Worm (Caenorhabditis elegans) whole organism, young adult: ENCODE results near the gene srh-127.

Source experiments
- B0019.2 ChIP-seq: fragments of 200-800 bp; sonication (Bioruptor generic); conservative IDR thresholded peaks from 2 replicates; pipeline ENCODE4 v1.3.6; 2022; ENCODE audit warnings: missing genetic modification reagents, missing genetic modification characterization, missing compliant biosample characterization
- C17E4.6 ChIP-seq: fragments of 200-800 bp; sonication (Bioruptor generic); IDR thresholded peaks from 2 replicates; pipeline ENCODE4 v1.3.6; 2022; ENCODE audit warnings: missing genetic modification reagents, missing genetic modification characterization, missing compliant biosample characterization
- D2030.7 ChIP-seq: fragments of 200-800 bp; sonication (Bioruptor generic); IDR thresholded peaks from 2 replicates; pipeline ENCODE4 v1.3.6; 2022; ENCODE audit warnings: missing genetic modification reagents, missing genetic modification characterization, missing compliant biosample characterization
- F37B4.10 ChIP-seq: fragments of 200-800 bp; sonication (Bioruptor generic); IDR thresholded peaks from 2 replicates; pipeline ENCODE4 v1.3.6; 2022; ENCODE audit warnings: missing genetic modification characterization, missing compliant biosample characterization
- F52B5.7 ChIP-seq: sonication (generic microtip); optimal IDR thresholded peaks from 2 replicates; lab custom pipeline; 2016; ENCODE audit warnings: mild to moderate bottlenecking, missing genetic modification characterization, missing compliant biosample characterization
- F57C9.4 ChIP-seq: sonication (generic microtip); optimal IDR thresholded peaks from 2 replicates; lab custom pipeline; 2017; ENCODE audit warnings: mild to moderate bottlenecking, missing genetic modification characterization, missing compliant biosample characterization
- atf-7 ChIP-seq: sonication (generic microtip); optimal IDR thresholded peaks from 2 replicates; lab custom pipeline; 2017; ENCODE audit warnings: mild to moderate bottlenecking, missing genetic modification characterization, missing compliant biosample characterization
- athp-1 ChIP-seq: sonication (generic microtip); optimal IDR thresholded peaks from 2 replicates; lab custom pipeline; 2017; ENCODE audit warnings: mild to moderate bottlenecking, missing genetic modification characterization, missing compliant biosample characterization
- bed-2 ChIP-seq: fragments of 200-800 bp; sonication (Bioruptor generic); IDR thresholded peaks from 2 replicates; pipeline ENCODE4 v1.3.6; 2022; ENCODE audit warnings: missing genetic modification reagents, missing genetic modification characterization, missing compliant biosample characterization
- cebp-1 ChIP-seq, 2 experiments: fragments of 200-800 bp in 1 of 2; sonication (Bioruptor generic) in 1 of 2; sonication (generic microtip) in 1 of 2; IDR thresholded peaks in 1 of 2; optimal IDR thresholded peaks in 1 of 2; 2 replicates each; pipeline versions ENCODE4 v1.3.6 to Lab custom; 2017 to 2022; ENCODE audit warnings: missing compliant biosample characterization in 2 of 2, missing genetic modification characterization in 2 of 2, mild to moderate bottlenecking in 1 of 2, missing genetic modification reagents in 1 of 2, moderate library complexity in 1 of 2
- ceh-91 ChIP-seq: fragments of 200-800 bp; sonication (Bioruptor generic); IDR thresholded peaks from 2 replicates; pipeline ENCODE4 v1.3.6; 2022; ENCODE audit warnings: missing genetic modification reagents, missing genetic modification characterization, missing compliant biosample characterization
- chd-7 ChIP-seq: sonication (generic microtip); optimal IDR thresholded peaks from 2 replicates; lab custom pipeline; 2016; ENCODE audit warnings: mild to moderate bottlenecking, missing genetic modification characterization, moderate library complexity, missing compliant biosample characterization
- die-1 ChIP-seq: sonication (generic microtip); optimal IDR thresholded peaks from 2 replicates; lab custom pipeline; 2016; ENCODE audit warnings: missing genotype, mild to moderate bottlenecking, missing genetic modification characterization, missing compliant biosample characterization
- dox-1 ChIP-seq: fragments of 200-800 bp; sonication (Bioruptor generic); IDR thresholded peaks from 2 replicates; pipeline ENCODE4 v1.3.6; 2022; ENCODE audit warnings: missing genetic modification reagents, missing genetic modification characterization, missing compliant biosample characterization
- dpff-1 ChIP-seq: sonication (generic microtip); optimal IDR thresholded peaks from 2 replicates; lab custom pipeline; 2017; ENCODE audit warnings: mild to moderate bottlenecking, missing genetic modification characterization, missing compliant biosample characterization
- egl-44 ChIP-seq: fragments of 200-800 bp; sonication (Bioruptor generic); IDR thresholded peaks from 2 replicates; pipeline ENCODE4 v1.3.6; 2022; ENCODE audit warnings: missing genetic modification reagents, missing genetic modification characterization, missing compliant biosample characterization
- hrde-1 ChIP-seq: sonication (generic microtip); optimal IDR thresholded peaks from 2 replicates; lab custom pipeline; 2016; ENCODE audit warnings: missing genetic modification characterization, mild to moderate bottlenecking, missing compliant biosample characterization, moderate library complexity, missing genotype, missing genetic modification reagents, borderline replicate concordance
- let-526 ChIP-seq: fragments of 200-800 bp; sonication (Bioruptor generic); IDR thresholded peaks from 2 replicates; pipeline ENCODE4 v1.3.6; 2022; ENCODE audit warnings: missing genetic modification reagents, missing genetic modification characterization, missing compliant biosample characterization
- let-607 ChIP-seq, 2 experiments: fragments of 200-800 bp in 1 of 2; sonication (Bioruptor generic) in 1 of 2; sonication (generic microtip) in 1 of 2; optimal IDR thresholded peaks; 2 replicates each; lab custom pipeline; 2016 to 2018; ENCODE audit warnings: mild to moderate bottlenecking in 2 of 2, missing compliant biosample characterization in 2 of 2, missing genetic modification characterization in 2 of 2, moderate library complexity in 2 of 2, missing genotype in 1 of 2
- lsl-1 ChIP-seq: fragments of 200-800 bp; sonication (Bioruptor generic); optimal IDR thresholded peaks from 2 replicates; lab custom pipeline; 2018; ENCODE audit warnings: mild to moderate bottlenecking, missing genetic modification characterization, moderate library complexity, missing compliant biosample characterization
- mcd-1 ChIP-seq: fragments of 200-800 bp; sonication (Bioruptor generic); IDR thresholded peaks from 2 replicates; pipeline ENCODE4 v1.3.6; 2022; ENCODE audit warnings: missing genetic modification reagents, missing genetic modification characterization, missing compliant biosample characterization
- mel-28 ChIP-seq: sonication (generic microtip); optimal IDR thresholded peaks from 2 replicates; lab custom pipeline; 2016; ENCODE audit warnings: borderline replicate concordance, mild to moderate bottlenecking, missing genetic modification characterization, missing compliant biosample characterization
- nhr-80 ChIP-seq: sonication (generic microtip); optimal IDR thresholded peaks from 2 replicates; lab custom pipeline; 2016; ENCODE audit warnings: missing genetic modification characterization, missing compliant biosample characterization
- rcor-1 ChIP-seq: fragments of 200-800 bp; sonication (Bioruptor generic); IDR thresholded peaks from 2 replicates; pipeline ENCODE4 v1.3.6; 2022; ENCODE audit warnings: missing genetic modification reagents, missing genetic modification characterization, missing compliant biosample characterization
- repo-1 ChIP-seq: sonication (generic microtip); optimal IDR thresholded peaks from 2 replicates; lab custom pipeline; 2017; ENCODE audit warnings: mild to moderate bottlenecking, missing genetic modification characterization, missing compliant biosample characterization
- sea-2 ChIP-seq: fragments of 200-800 bp; sonication (Bioruptor generic); IDR thresholded peaks from 2 replicates; pipeline ENCODE4 v1.3.6; 2022; ENCODE audit warnings: missing genetic modification characterization, missing compliant biosample characterization
- somi-1 ChIP-seq: fragments of 200-800 bp; sonication (Bioruptor generic); optimal IDR thresholded peaks from 2 replicates; lab custom pipeline; 2018; ENCODE audit warnings: mild to moderate bottlenecking, missing genetic modification characterization, missing compliant biosample characterization
- tbp1 ChIP-seq: fragments of 200-800 bp; sonication (Bioruptor generic); optimal IDR thresholded peaks from 2 replicates; lab custom pipeline; 2018; ENCODE audit warnings: mild to moderate bottlenecking, missing genetic modification characterization, missing compliant biosample characterization
- tlf-1 ChIP-seq: fragments of 200-800 bp; sonication (Bioruptor generic); optimal IDR thresholded peaks from 2 replicates; lab custom pipeline; 2018; ENCODE audit warnings: mild to moderate bottlenecking, missing genetic modification characterization, missing compliant biosample characterization
- zfh-2 ChIP-seq: fragments of 200-800 bp; sonication (Bioruptor generic); conservative IDR thresholded peaks from 2 replicates; pipeline ENCODE4 v1.3.6; 2022; ENCODE audit warnings: missing genetic modification reagents, missing genetic modification characterization, missing compliant biosample characterization
- ztf-18 ChIP-seq: sonication (generic microtip); optimal IDR thresholded peaks from 2 replicates; lab custom pipeline; 2016; ENCODE audit warnings: missing genotype, mild to moderate bottlenecking, missing genetic modification characterization, missing compliant biosample characterization
- ztf-25 ChIP-seq: fragments of 200-800 bp; sonication (Bioruptor generic); IDR thresholded peaks from 2 replicates; pipeline ENCODE4 v1.3.6; 2022; ENCODE audit warnings: missing genetic modification reagents, missing genetic modification characterization, missing compliant biosample characterization
- ztf-3 ChIP-seq: fragments of 200-800 bp; sonication (Bioruptor generic); optimal IDR thresholded peaks from 2 replicates; lab custom pipeline; 2018; ENCODE audit warnings: mild to moderate bottlenecking, missing genetic modification characterization, missing compliant biosample characterization

Gene srh-127

DNA sequence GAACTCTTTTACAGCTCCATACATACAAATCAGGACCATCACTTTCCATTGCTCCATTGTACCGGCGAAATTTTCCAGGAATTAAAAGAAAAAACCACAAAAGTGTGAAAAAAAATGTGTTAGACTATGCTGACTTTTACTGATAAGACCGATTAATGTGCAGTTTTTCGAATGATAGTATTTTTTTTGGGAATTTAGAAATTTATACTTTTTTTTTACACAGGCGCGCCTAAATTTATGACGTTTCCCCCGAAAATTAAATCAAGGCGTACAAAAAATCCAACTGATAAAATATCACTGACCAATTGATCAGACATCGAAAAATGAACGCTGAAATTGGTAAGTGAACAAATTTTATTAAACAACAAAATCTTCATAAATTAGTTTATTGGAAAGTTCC lies 17.7 kb upstream of the srh-127 start, which contains the start of gene folt-2:
Gene folt-2, minus strand, starts transcription at position 179 of the 400 bp plus-strand sequence.
- TF ChIP-seq D2030.7 (GFP tag; lab: Robert Waterston, UW) (no peak), dpff-1 (tag; lab: Kevin White, UChicago) (no peak), ztf-25 (GFP tag; lab: Robert Waterston, UW) (no peak), ztf-18 (tag; lab: Kevin White, UChicago) (no peak), B0019.2 (GFP tag; lab: Robert Waterston, UW) (no peak), mcd-1 (GFP tag; lab: Robert Waterston, UW) (no peak), zfh-2 (no peak), atf-7 (tag; lab: Kevin White, UChicago) (peak; percentile 5), let-526 (GFP tag; lab: Robert Waterston, UW) (no peak), nhr-80 (peak; percentile 76), mel-28 (no peak), F37B4.10 (no peak), tbp1 (no peak)
- TF ChIP-seq, all 124 proteins: peak for 2

DNA sequence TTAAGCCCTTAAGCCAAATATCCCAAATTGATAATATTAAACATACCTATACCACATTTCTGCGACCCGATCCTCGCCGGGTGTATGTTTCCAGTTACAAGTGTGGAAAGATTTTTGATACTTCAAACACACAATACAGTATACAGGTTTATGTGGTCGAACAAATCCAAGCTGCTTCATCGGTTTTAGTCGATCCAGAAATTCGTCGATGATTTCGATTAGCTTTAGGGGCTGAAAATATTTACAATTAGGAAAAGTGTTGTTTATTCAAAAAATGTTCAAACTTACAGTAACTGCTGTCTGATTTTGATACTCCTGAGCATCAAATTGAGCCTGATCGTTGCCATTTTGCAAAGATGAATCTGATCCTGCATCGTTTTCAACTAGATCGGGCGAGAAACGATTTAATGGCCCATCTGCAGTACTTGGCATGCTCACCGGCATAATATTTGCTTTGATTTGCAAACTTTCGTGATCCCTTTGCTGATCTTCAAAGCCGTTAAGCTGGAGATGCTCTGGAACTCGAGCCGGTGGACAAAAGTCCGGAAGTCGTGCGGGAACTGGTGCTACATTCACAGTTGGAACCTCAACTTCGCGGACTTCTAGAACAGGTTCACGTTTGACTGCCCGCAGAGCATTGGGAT lies 16.8 kb upstream of the srh-127 start:
- TF ChIP-seq die-1 (no peak), F52B5.7 (peak; percentile 0), chd-7 (tag; lab: Kevin White, UChicago) (no peak), tlf-1 (GFP tag; lab: Kevin White, UChicago) (no peak), hrde-1 (no peak), F37B4.10 (peak; percentile 95; the same call in 1 of the 2 replicates)

DNA sequence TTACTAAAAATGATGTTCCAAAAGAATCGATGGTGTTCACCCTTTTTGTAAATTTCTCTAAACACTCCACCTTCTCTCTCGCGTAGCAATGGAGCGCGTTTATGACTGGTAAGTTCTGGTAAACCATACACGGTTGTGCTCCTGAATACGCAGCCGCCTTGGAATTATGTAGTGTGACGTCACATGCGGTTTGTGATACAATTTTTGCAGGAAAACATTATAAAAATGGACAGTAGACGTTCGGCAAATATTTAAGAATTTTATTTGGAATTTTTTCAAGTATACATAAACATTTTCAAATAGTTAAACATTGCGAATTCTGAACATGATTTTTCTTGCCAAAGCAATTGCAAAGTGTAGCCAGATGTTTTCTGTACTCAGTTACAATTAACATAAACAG lies 15.6 kb upstream of the srh-127 start, which contains the start of gene F37B4.10:
Gene F37B4.10, minus strand, starts transcription at position 101 of the 400 bp plus-strand sequence.
- TF ChIP-seq C17E4.6 (GFP tag; lab: Robert Waterston, UW) (no peak), F57C9.4 (tag; lab: Kevin White, UChicago) (no peak), somi-1 (GFP tag; lab: Kevin White, UChicago) (no peak)

DNA sequence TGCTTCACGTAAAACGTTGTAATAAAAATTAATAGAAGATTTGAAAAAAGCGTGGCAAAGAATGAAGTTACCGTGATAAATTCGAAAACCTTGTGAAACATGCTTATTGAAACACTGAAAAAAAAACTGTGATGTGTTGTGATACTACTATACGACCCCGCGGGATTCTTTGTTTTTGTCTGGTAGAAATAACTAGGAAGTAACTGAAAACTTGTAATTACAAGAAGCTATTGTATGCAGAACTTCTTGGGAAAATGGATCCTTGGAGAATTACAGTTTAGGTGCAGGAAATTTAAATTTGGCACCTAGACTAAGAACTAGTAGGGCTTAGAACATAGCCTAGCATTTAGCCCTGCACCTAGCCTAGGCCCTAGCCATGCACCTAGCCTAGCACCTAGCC lies 13.3 kb upstream of the srh-127 start, which contains the start of gene str-39:
Gene str-39, minus strand, starts transcription at position 101 of the 400 bp plus-strand sequence.
- TF ChIP-seq bed-2 (GFP tag; lab: Robert Waterston, UW): no peak
- no peak for TF ChIP-seq rcor-1 (GFP tag; lab: Robert Waterston, UW)
- TF ChIP-seq lsl-1: no peak
- TF ChIP-seq sea-2 (GFP tag; lab: Robert Waterston, UW): no peak
- TF ChIP-seq mel-28: no peak
- no peak for TF ChIP-seq ceh-91 (GFP tag; lab: Robert Waterston, UW)
- TF ChIP-seq ztf-3: no peak
- no peak for TF ChIP-seq athp-1 (tag; lab: Kevin White, UChicago)
- no peak for TF ChIP-seq egl-44
- no peak for TF ChIP-seq repo-1 (tag; lab: Kevin White, UChicago)
- TF ChIP-seq let-607 (tag; optimal IDR thresholded peaks at IDR 0.05; lab: Kevin White, UChicago): no peak
- TF ChIP-seq dox-1: no peak
- TF ChIP-seq, all 124 proteins: peak for 0

DNA sequence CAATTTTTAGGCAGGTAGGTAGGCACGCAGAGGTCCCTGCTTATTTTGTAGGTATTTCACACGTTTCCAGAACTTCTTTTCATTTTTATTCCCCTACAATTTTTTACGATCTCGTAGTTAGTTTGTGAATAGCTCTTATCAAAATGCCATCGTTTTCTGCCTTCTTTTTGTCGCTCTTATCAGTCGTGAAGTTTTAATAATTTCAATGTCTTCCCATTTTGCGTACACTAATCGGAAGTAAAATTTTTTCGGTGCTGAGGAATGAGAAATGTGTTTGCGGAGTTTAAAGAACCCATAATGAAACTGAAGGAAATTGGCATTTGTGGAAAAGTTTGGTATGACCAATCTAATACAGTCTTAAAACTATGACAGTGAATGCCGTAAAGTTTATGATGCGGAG lies 12.7 kb upstream of the srh-127 start:
- TF ChIP-seq nhr-80 (peak; percentile 45), cebp-1 (GFP tag; IDR thresholded peaks at IDR 0.05; lab: Robert Waterston, UW) (no peak), cebp-1 (tag; optimal IDR thresholded peaks at IDR 0.05; lab: Kevin White, UChicago) (no peak)
